Fruit fly (Drosophila melanogaster) whole organism, pupa: ENCODE measurements around the gene Cad88C.

Experiments used
- CG8159 ChIP-seq: fragments of 200-800 bp; sonication (Bioruptor generic); optimal IDR thresholded peaks from 3 replicates; lab custom pipeline; 2018; ENCODE audit warnings: missing biosample characterization, mild to moderate bottlenecking, missing genetic modification characterization, moderate library complexity
- Ets98B ChIP-seq: fragments of 200-800 bp; sonication (Bioruptor generic); IDR thresholded peaks from 2 replicates; pipeline ENCODE4 v1.3.6; 2022; ENCODE audit warnings: missing biosample characterization, missing genetic modification characterization
- fd96Ca ChIP-seq: fragments of 200-800 bp; sonication (Bioruptor generic); IDR thresholded peaks from 3 replicates; pipeline ENCODE4 v1.3.6; 2022; ENCODE audit warnings: missing biosample characterization, missing genetic modification characterization

- peak; percentile 74; the same call in 2 of the 3 replicates for TF ChIP-seq fd96Ca (GFP tag; lab: Robert Waterston, UW)
- peak; percentile 66 for TF ChIP-seq Ets98B (GFP tag; lab: Robert Waterston, UW)
- TF ChIP-seq CG8159 = peak; percentile 88
Measured at dm6 chr3R:14624088-14624619, 6.1 kb upstream of the Cad88C start.
